Worm (Caenorhabditis elegans) whole organism, late embryonic: ENCODE results near the gene hap-1.

ENCODE experiments used
- C08G9.2 ChIP-seq: sonication (generic microtip); optimal IDR thresholded peaks from 2 replicates; lab custom pipeline; 2016; ENCODE audit warnings: mild to moderate bottlenecking, missing genetic modification characterization, moderate library complexity, missing compliant biosample characterization
- C38D4.7 ChIP-seq: fragments of 200-800 bp; sonication (Bioruptor generic); optimal IDR thresholded peaks from 2 replicates; lab custom pipeline; 2018; ENCODE audit warnings: mild to moderate bottlenecking, missing genetic modification characterization, moderate library complexity, missing compliant biosample characterization
- F13H6.1 ChIP-seq: sonication (generic microtip); optimal IDR thresholded peaks from 2 replicates; lab custom pipeline; 2016; ENCODE audit warnings: missing genetic modification characterization, missing compliant biosample characterization
- K09A11.1 ChIP-seq: sonication (generic microtip); optimal IDR thresholded peaks from 2 replicates; lab custom pipeline; 2017; ENCODE audit warnings: antibody characterized with exemption, mild to moderate bottlenecking, missing genetic modification characterization, missing compliant biosample characterization; ENCODE audit not compliant: insufficient read depth
- T23F11.4 ChIP-seq: fragments of 200-800 bp; sonication (Bioruptor generic); optimal IDR thresholded peaks from 2 replicates; lab custom pipeline; 2018; ENCODE audit warnings: mild to moderate bottlenecking, missing genetic modification characterization, missing compliant biosample characterization
- Y22D7AL.16 ChIP-seq: sonication (generic microtip); optimal IDR thresholded peaks from 2 replicates; lab custom pipeline; 2016; ENCODE audit warnings: missing genetic modification characterization, missing compliant biosample characterization
- ahr-1 ChIP-seq: sonication (generic microtip); optimal IDR thresholded peaks from 2 replicates; lab custom pipeline; 2016; ENCODE audit warnings: missing genetic modification characterization, missing compliant biosample characterization
- ama-1 ChIP-seq: fragments of 150-350 bp; optimal IDR thresholded peaks from 2 replicates; lab custom pipeline; 2014
- ceh-18 ChIP-seq: sonication (generic microtip); optimal IDR thresholded peaks from 2 replicates; lab custom pipeline; 2016; ENCODE audit warnings: missing genetic modification characterization, missing compliant biosample characterization
- ceh-2 ChIP-seq: sonication (generic microtip); optimal IDR thresholded peaks from 2 replicates; lab custom pipeline; 2016; ENCODE audit warnings: missing genotype, missing genetic modification characterization, missing compliant biosample characterization
- ceh-22 ChIP-seq: sonication (generic microtip); optimal IDR thresholded peaks from 2 replicates; lab custom pipeline; 2017; ENCODE audit warnings: missing biosample characterization, missing genetic modification characterization
- ceh-24 ChIP-seq: sonication (generic microtip); optimal IDR thresholded peaks from 2 replicates; lab custom pipeline; 2016; ENCODE audit warnings: mild to moderate bottlenecking, missing genetic modification characterization, missing compliant biosample characterization
- ceh-30 ChIP-seq: fragments of 150-350 bp; optimal IDR thresholded peaks from 2 replicates; lab custom pipeline; 2014; ENCODE audit warnings: missing biosample characterization, missing genetic modification characterization
- ceh-31 ChIP-seq: sonication (generic microtip); optimal IDR thresholded peaks from 2 replicates; lab custom pipeline; 2016; ENCODE audit warnings: missing genetic modification characterization, missing compliant biosample characterization
- ceh-34 ChIP-seq: sonication (generic microtip); optimal IDR thresholded peaks from 2 replicates; lab custom pipeline; 2016; ENCODE audit warnings: mild to moderate bottlenecking, missing genetic modification characterization, missing compliant biosample characterization
- ceh-9 ChIP-seq: sonication (generic microtip); optimal IDR thresholded peaks from 2 replicates; lab custom pipeline; 2016; ENCODE audit warnings: mild to moderate bottlenecking, missing genetic modification characterization, inconsistent platforms, missing compliant biosample characterization
- che-1 ChIP-seq: sonication (generic microtip); optimal IDR thresholded peaks from 2 replicates; lab custom pipeline; 2016; ENCODE audit warnings: mild to moderate bottlenecking, missing genetic modification characterization, missing compliant biosample characterization
- dmd-4 ChIP-seq: sonication (generic microtip); optimal IDR thresholded peaks from 2 replicates; lab custom pipeline; 2016; ENCODE audit warnings: borderline replicate concordance, missing genetic modification characterization, missing compliant biosample characterization
- dve-1 ChIP-seq: sonication (generic microtip); optimal IDR thresholded peaks from 2 replicates; lab custom pipeline; 2017; ENCODE audit warnings: antibody characterized with exemption, mild to moderate bottlenecking, missing genetic modification characterization, missing compliant biosample characterization
- elt-2 ChIP-seq: sonication (generic microtip); optimal IDR thresholded peaks from 2 replicates; lab custom pipeline; 2016; ENCODE audit warnings: missing genetic modification reagents, missing genetic modification characterization, missing compliant biosample characterization
- elt-4 ChIP-seq: sonication (generic microtip); optimal IDR thresholded peaks from 2 replicates; lab custom pipeline; 2016; ENCODE audit warnings: missing genetic modification characterization, missing compliant biosample characterization
- ets-4 ChIP-seq: sonication (generic microtip); optimal IDR thresholded peaks from 2 replicates; lab custom pipeline; 2016; ENCODE audit warnings: missing genetic modification characterization, missing compliant biosample characterization
- eyg-1 ChIP-seq: sonication (generic microtip); optimal IDR thresholded peaks from 2 replicates; lab custom pipeline; 2016; ENCODE audit warnings: missing genotype, missing genetic modification characterization, missing compliant biosample characterization
- fax-1 ChIP-seq: sonication (generic microtip); optimal IDR thresholded peaks from 2 replicates; lab custom pipeline; 2016; ENCODE audit warnings: missing genotype, missing genetic modification characterization, missing compliant biosample characterization
- fkh-6 ChIP-seq: sonication (generic microtip); optimal IDR thresholded peaks from 2 replicates; lab custom pipeline; 2016; ENCODE audit warnings: missing genetic modification characterization, missing compliant biosample characterization
- gmeb-2 ChIP-seq: sonication (generic microtip); optimal IDR thresholded peaks from 2 replicates; lab custom pipeline; 2016; ENCODE audit warnings: missing genetic modification characterization, inconsistent platforms, missing compliant biosample characterization
- hlh-8 ChIP-seq: sonication (generic microtip); optimal IDR thresholded peaks from 2 replicates; lab custom pipeline; 2016; ENCODE audit warnings: missing genotype, missing genetic modification characterization, missing compliant biosample characterization
- lim-6 ChIP-seq: sonication (generic microtip); optimal IDR thresholded peaks from 2 replicates; lab custom pipeline; 2016; ENCODE audit warnings: missing genetic modification characterization, missing compliant biosample characterization
- lin-11 ChIP-seq: fragments of 200-800 bp; sonication (Bioruptor generic); optimal IDR thresholded peaks from 2 replicates; lab custom pipeline; 2018; ENCODE audit warnings: mild to moderate bottlenecking, missing genetic modification characterization, missing compliant biosample characterization
- madf-2 ChIP-seq: sonication (generic microtip); optimal IDR thresholded peaks from 2 replicates; lab custom pipeline; 2017; ENCODE audit warnings: missing genetic modification characterization, missing compliant biosample characterization
- mec-3 ChIP-seq: sonication (generic microtip); optimal IDR thresholded peaks from 2 replicates; lab custom pipeline; 2016; ENCODE audit warnings: borderline replicate concordance, missing genetic modification characterization, missing compliant biosample characterization
- nhr-11 ChIP-seq: fragments of 150-350 bp; optimal IDR thresholded peaks from 2 replicates; lab custom pipeline; 2014; ENCODE audit warnings: missing biosample characterization, missing genetic modification characterization
- npax-4 ChIP-seq: sonication (generic microtip); optimal IDR thresholded peaks from 2 replicates; lab custom pipeline; 2016; ENCODE audit warnings: missing genetic modification characterization, missing compliant biosample characterization
- odd-2 ChIP-seq: sonication (generic microtip); optimal IDR thresholded peaks from 2 replicates; lab custom pipeline; 2017; ENCODE audit warnings: antibody characterized with exemption, mild to moderate bottlenecking, missing genetic modification characterization, missing compliant biosample characterization
- pag-3 ChIP-seq: sonication (generic microtip); optimal IDR thresholded peaks from 2 replicates; lab custom pipeline; 2016; ENCODE audit warnings: missing compliant biosample characterization, missing genetic modification characterization, borderline replicate concordance
- pat-9 ChIP-seq: fragments of 200-800 bp; sonication (Bioruptor generic); optimal IDR thresholded peaks from 2 replicates; lab custom pipeline; 2018; ENCODE audit warnings: mild to moderate bottlenecking, missing genetic modification characterization, moderate library complexity, missing compliant biosample characterization
- pax-1 ChIP-seq: fragments of 150-350 bp; optimal IDR thresholded peaks from 2 replicates; lab custom pipeline; 2014; ENCODE audit warnings: missing biosample characterization, missing genetic modification characterization
- pha-4 ChIP-seq: fragments of 150-350 bp; optimal IDR thresholded peaks from 2 replicates; lab custom pipeline; 2018; ENCODE audit warnings: missing biosample characterization, missing genetic modification reagents, missing genetic modification characterization
- pros-1 ChIP-seq: fragments of 150-350 bp; optimal IDR thresholded peaks from 2 replicates; lab custom pipeline; 2014; ENCODE audit warnings: missing biosample characterization, missing genetic modification reagents, missing genetic modification characterization
- ref-2 ChIP-seq: sonication (generic microtip); optimal IDR thresholded peaks from 2 replicates; lab custom pipeline; 2016; ENCODE audit warnings: missing genetic modification characterization, missing compliant biosample characterization
- rnt-1 ChIP-seq: sonication (generic microtip); optimal IDR thresholded peaks from 2 replicates; lab custom pipeline; 2016; ENCODE audit warnings: missing genetic modification characterization, missing compliant biosample characterization
- sox-2 ChIP-seq: fragments of 200-800 bp; sonication (Bioruptor generic); IDR thresholded peaks from 2 replicates; pipeline ENCODE4 v1.3.6; 2022; ENCODE audit warnings: missing genetic modification reagents, missing genetic modification characterization, missing compliant biosample characterization
- sox-4 ChIP-seq: sonication (generic microtip); optimal IDR thresholded peaks from 2 replicates; lab custom pipeline; 2017; ENCODE audit warnings: mild to moderate bottlenecking, missing genetic modification characterization, inconsistent platforms, missing compliant biosample characterization
- tbx-2 ChIP-seq: sonication (generic microtip); optimal IDR thresholded peaks from 2 replicates; lab custom pipeline; 2016; ENCODE audit warnings: missing genetic modification characterization, missing compliant biosample characterization
- tbx-7 ChIP-seq: sonication (generic microtip); optimal IDR thresholded peaks from 2 replicates; lab custom pipeline; 2016; ENCODE audit warnings: missing genotype, missing genetic modification characterization, missing compliant biosample characterization
- ttx-3 ChIP-seq: sonication (generic microtip); optimal IDR thresholded peaks from 2 replicates; lab custom pipeline; 2016; ENCODE audit warnings: missing genetic modification reagents, missing genetic modification characterization, missing compliant biosample characterization
- unc-42 ChIP-seq: sonication (generic microtip); optimal IDR thresholded peaks from 2 replicates; lab custom pipeline; 2016; ENCODE audit warnings: missing genotype, missing genetic modification characterization, missing compliant biosample characterization
- unc-55 ChIP-seq: sonication (generic microtip); optimal IDR thresholded peaks from 2 replicates; lab custom pipeline; 2017; ENCODE audit warnings: missing biosample characterization, missing genetic modification reagents, missing genetic modification characterization
- unc-86 ChIP-seq: sonication (generic microtip); optimal IDR thresholded peaks from 2 replicates; lab custom pipeline; 2016; ENCODE audit warnings: missing genetic modification characterization, missing compliant biosample characterization
- zip-5 ChIP-seq: sonication (generic microtip); optimal IDR thresholded peaks from 2 replicates; lab custom pipeline; 2016; ENCODE audit warnings: missing genetic modification characterization, missing compliant biosample characterization

The hap-1 gene

ce11 chrIII:5294867-5295266 lies 31.1 kb downstream of the hap-1 start (continued):
- TF ChIP-seq unc-55 (GFP tag; lab: Kevin White, UChicago) (no peak), madf-2 (peak; percentile 77), eyg-1 (peak; percentile 63), tbx-2 (tag; lab: Kevin White, UChicago) (peak; percentile 83), fax-1 (peak; percentile 87), lin-11 (tag; lab: Kevin White, UChicago) (peak; percentile 66), Y22D7AL.16 (tag; lab: Kevin White, UChicago) (peak; percentile 80), ttx-3 (tag; lab: Kevin White, UChicago) (peak; percentile 85), ceh-34 (tag; lab: Kevin White, UChicago) (peak; percentile 94), pag-3 (no peak), ceh-24 (peak; percentile 41), hlh-8 (tag; lab: Kevin White, UChicago) (peak; percentile 73), F13H6.1 (tag; lab: Kevin White, UChicago) (peak; percentile 91), K09A11.1 (tag; lab: Kevin White, UChicago) (peak; percentile 70), ama-1 (lab: Kevin White, UChicago) (no peak), nhr-11 (no peak), npax-4 (tag; lab: Kevin White, UChicago) (peak; percentile 79), mec-3 (peak; percentile 44), dve-1 (tag; lab: Kevin White, UChicago) (peak; percentile 73), elt-4 (no peak), ceh-22 (tag; lab: Kevin White, UChicago) (no peak), pha-4 (no peak), ceh-18 (tag; lab: Kevin White, UChicago) (peak; percentile 85), rnt-1 (peak; percentile 82), ref-2 (tag; lab: Kevin White, UChicago) (peak; percentile 87), sox-2 (GFP tag; lab: Robert Waterston, UW) (peak; percentile 78), unc-86 (peak; percentile 87), pros-1 (tag; lab: Kevin White, UChicago) (no peak), pat-9 (peak; percentile 88), gmeb-2 (tag; lab: Kevin White, UChicago) (peak; percentile 91), T23F11.4 (GFP tag; lab: Kevin White, UChicago) (peak; percentile 81), zip-5 (peak; percentile 33), lim-6 (tag; lab: Kevin White, UChicago) (peak; percentile 22), ceh-30 (tag; lab: Kevin White, UChicago) (peak; percentile 60), sox-4 (peak; percentile 86), ceh-2 (tag; lab: Kevin White, UChicago) (peak; percentile 80), tbx-7 (tag; lab: Kevin White, UChicago) (peak; percentile 13), fkh-6 (tag; lab: Kevin White, UChicago) (peak; percentile 89), ceh-31 (tag; lab: Kevin White, UChicago) (peak; percentile 57), ahr-1 (tag; lab: Kevin White, UChicago) (peak; percentile 61), pax-1 (tag; lab: Kevin White, UChicago) (no peak), che-1 (tag; lab: Kevin White, UChicago) (peak; percentile 90), ceh-9 (tag; lab: Kevin White, UChicago) (peak; percentile 77), C08G9.2 (peak; percentile 83), ets-4 (tag; lab: Kevin White, UChicago) (peak; percentile 88), C38D4.7 (GFP tag; lab: Kevin White, UChicago) (peak; percentile 85), unc-42 (tag; lab: Kevin White, UChicago) (no peak), dmd-4 (peak; percentile 73), odd-2 (peak; percentile 67), elt-2 (tag; lab: Kevin White, UChicago) (peak; percentile 84)
